Fruit fly (Drosophila melanogaster): ENCODE results near the gene Ca-beta.

Gene Ca-beta

dm6 chr2L:11219446-11220038 lies 16.2 kb upstream of the Ca-beta start (continued):
- TF ChIP-seq CG3407 (GFP tag; optimal IDR thresholded peaks at IDR 0.05): no peak
- no peak for TF ChIP-seq Ets97D (GFP tag; optimal IDR thresholded peaks at IDR 0.05)
- no peak for TF ChIP-seq CG30431 (GFP tag; optimal IDR thresholded peaks at IDR 0.05)
- TF ChIP-seq danr (GFP tag; IDR thresholded peaks at IDR 0.05): peak; percentile 46; the same call in 1 of the 2 replicates
- TF ChIP-seq pzg (GFP tag; optimal IDR thresholded peaks at IDR 0.05): no peak
- TF ChIP-seq CG4328 (GFP tag; optimal IDR thresholded peaks at IDR 0.05): no peak
- TF ChIP-seq Opbp (GFP tag; IDR thresholded peaks at IDR 0.05; ENCODE audit: partially characterized antibody): no peak
- no peak for TF ChIP-seq Deaf1 (tag; optimal IDR thresholded peaks at IDR 0.05)
- TF ChIP-seq h (optimal IDR thresholded peaks at IDR 0.05): no peak
- peak; percentile 15 for TF ChIP-seq tin (GFP tag; optimal IDR thresholded peaks at IDR 0.05)
- TF ChIP-seq HLH4C (GFP tag; IDR thresholded peaks at IDR 0.05; ENCODE audit: partially characterized antibody): no peak
- TF ChIP-seq dysf (GFP tag; IDR thresholded peaks at IDR 0.05): 0 out of 3 replicates have a peak, but pooled peaks have one; percentile 41
- peak; percentile 22 for TF ChIP-seq CG2120 (GFP tag; optimal IDR thresholded peaks at IDR 0.05)
- TF ChIP-seq CG7839 (tag; optimal IDR thresholded peaks at IDR 0.05): peak; percentile 74
- peak; percentile 44 for TF ChIP-seq CG10979 (tag; optimal IDR thresholded peaks at IDR 0.05)
- TF ChIP-seq CG4360 (GFP tag; IDR thresholded peaks at IDR 0.05): peak; percentile 47; the same call in 1 of the 2 replicates
- peak; percentile 1 for TF ChIP-seq sug (tag; optimal IDR thresholded peaks at IDR 0.05)
- no peak for TF ChIP-seq B-H2 (GFP tag; optimal IDR thresholded peaks at IDR 0.05)
- TF ChIP-seq Xbp1 (GFP tag; optimal IDR thresholded peaks at IDR 0.05): peak; percentile 41
- peak; percentile 42; the same call in 1 of the 2 replicates for TF ChIP-seq slbo (GFP tag; IDR thresholded peaks at IDR 0.05)
- peak; percentile 22 for TF ChIP-seq az2 (GFP tag; optimal IDR thresholded peaks at IDR 0.05)
- TF ChIP-seq toy (GFP tag; IDR thresholded peaks at IDR 0.05): no peak
- TF ChIP-seq CG4854 (GFP tag; optimal IDR thresholded peaks at IDR 0.05): no peak
- peak; percentile 1 for TF ChIP-seq CG13775 (GFP tag; optimal IDR thresholded peaks at IDR 0.05)
- no peak for TF ChIP-seq Dref (GFP tag; IDR thresholded peaks at IDR 0.05)
- no peak for TF ChIP-seq CG10959 (GFP tag; IDR thresholded peaks at IDR 0.05)
- no peak for TF ChIP-seq CG9797 (GFP tag; optimal IDR thresholded peaks at IDR 0.05)
- peak; percentile 64 for TF ChIP-seq CG30403 (GFP tag; optimal IDR thresholded peaks at IDR 0.05)
- TF ChIP-seq CoRest (tag; optimal IDR thresholded peaks at IDR 0.05): peak; percentile 67
- TF ChIP-seq B-H1 (GFP tag; IDR thresholded peaks at IDR 0.05): no peak
- TF ChIP-seq yki (optimal IDR thresholded peaks at IDR 0.05): no peak
- no peak for TF ChIP-seq CG34224 (GFP tag; IDR thresholded peaks at IDR 0.05; ENCODE audit: partially characterized antibody)
- TF ChIP-seq z (GFP tag; IDR thresholded peaks at IDR 0.05): no peak
- 0 out of 2 replicates have a peak, but pooled peaks have one; percentile 8 for TF ChIP-seq Oaz (GFP tag; IDR thresholded peaks at IDR 0.05)
- peak; percentile 26 for TF ChIP-seq CG12299 (tag; optimal IDR thresholded peaks at IDR 0.05)
- no peak for TF ChIP-seq Sry-δ (GFP tag; optimal IDR thresholded peaks at IDR 0.05)
- TF ChIP-seq Mes4 (GFP tag; optimal IDR thresholded peaks at IDR 0.05): no peak
- peak; percentile 26 for TF ChIP-seq CG10147 (GFP tag; optimal IDR thresholded peaks at IDR 0.05)
- no peak for TF ChIP-seq cad (GFP tag; optimal IDR thresholded peaks at IDR 0.05)
- TF ChIP-seq Fer3 (tag; optimal IDR thresholded peaks at IDR 0.05): peak; percentile 44
- TF ChIP-seq NC2β (GFP tag; optimal IDR thresholded peaks at IDR 0.05): no peak
- TF ChIP-seq Stat92E (GFP tag; optimal IDR thresholded peaks at IDR 0.05): no peak
- no peak for TF ChIP-seq prd (optimal IDR thresholded peaks at IDR 0.05)
- peak; percentile 32; the same call in 1 of the 3 replicates for TF ChIP-seq prd (GFP tag; IDR thresholded peaks at IDR 0.05)
- no peak for TF ChIP-seq maf-S (GFP tag; optimal IDR thresholded peaks at IDR 0.05)
- no peak for TF ChIP-seq CG9215 (GFP tag; IDR thresholded peaks at IDR 0.05)
- TF ChIP-seq CG12391 (tag; optimal IDR thresholded peaks at IDR 0.05): peak; percentile 60
- TF ChIP-seq odd (GFP tag; optimal IDR thresholded peaks at IDR 0.05): peak; percentile 25
- no peak for TF ChIP-seq HLH54F (GFP tag; optimal IDR thresholded peaks at IDR 0.05)
- TF ChIP-seq CG32767 (GFP tag; IDR thresholded peaks at IDR 0.05): peak; percentile 46; the same call in 1 of the 2 replicates
- TF ChIP-seq emc (GFP tag; optimal IDR thresholded peaks at IDR 0.05): no peak
